Fruit fly (Drosophila melanogaster) Kc167 (cell line): Measurements from ENCODE around the gene CG1998.

Source experiments
- Myc ChIP-seq: fragments of >200 bp; optimal IDR thresholded peaks from 2 replicates; lab custom pipeline; 2017; ENCODE audit warnings: missing external identifiers
- Sin3A ChIP-seq: fragments of >200 bp; optimal IDR thresholded peaks from 2 replicates; lab custom pipeline; 2018; ENCODE audit warnings: missing external identifiers
- h ChIP-seq: fragments of >200 bp; optimal IDR thresholded peaks from 3 replicates; lab custom pipeline; 2018; ENCODE audit warnings: missing external identifiers
- insv ChIP-seq: fragments of >200 bp; optimal IDR thresholded peaks from 3 replicates; lab custom pipeline; 2018; ENCODE audit warnings: missing external identifiers
- psq ChIP-seq: fragments of >200 bp; optimal IDR thresholded peaks from 2 replicates; lab custom pipeline; 2017; ENCODE audit warnings: missing external identifiers
- ttk ChIP-seq: sonication (Bioruptor generic); optimal IDR thresholded peaks from 2 replicates; lab custom pipeline; 2017; ENCODE audit warnings: missing external identifiers

Gene CG1998

DNA sequence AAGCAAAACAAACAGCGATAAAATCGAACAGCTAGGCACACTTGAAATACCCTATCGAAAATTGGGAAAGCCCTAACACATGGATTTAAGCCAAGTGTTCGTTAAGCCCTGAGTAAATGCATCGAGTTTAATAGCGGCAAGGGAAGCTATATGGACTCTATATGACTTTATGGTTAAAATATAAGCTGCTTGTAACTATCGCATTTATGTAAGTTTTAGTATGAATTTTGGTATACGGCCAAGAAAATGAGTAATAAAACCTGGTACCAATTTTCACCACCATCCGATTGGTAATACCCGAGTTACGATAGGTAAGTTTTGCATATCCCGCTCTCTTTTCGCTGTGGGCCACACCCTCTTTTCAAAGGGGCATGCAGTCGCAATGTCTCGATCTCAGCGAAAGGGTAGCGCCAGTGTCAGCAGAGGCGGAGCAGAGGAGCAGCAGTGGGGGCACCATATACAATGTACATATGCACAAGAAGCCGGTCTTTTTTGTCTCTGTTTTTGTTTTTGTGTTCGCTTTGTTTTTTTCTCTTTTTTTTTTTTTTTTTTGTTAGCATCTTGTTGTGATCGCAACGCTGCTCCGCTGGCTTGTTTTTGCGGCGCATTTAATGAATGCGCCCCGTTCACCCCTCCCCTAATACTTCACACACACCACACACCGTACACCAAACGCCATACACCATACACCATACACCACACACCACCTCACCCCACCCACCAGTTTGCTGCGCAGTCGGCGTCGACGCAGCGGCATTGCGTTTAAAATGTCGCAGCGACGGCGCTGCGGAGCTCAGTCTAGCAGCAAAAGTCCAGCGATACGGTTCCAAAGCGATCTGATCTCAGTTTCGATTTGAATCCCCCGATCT lies 8.7 kb downstream of the CG1998 start, which contains the start of gene GstT4:
Gene GstT4 (plus strand): TSS at position 788 of the 869 bp plus-strand sequence.
- TF ChIP-seq Myc (lab: Kevin White, UChicago) (no peak), insv (no peak), Sin3A (lab: Kevin White, UChicago) (no peak), psq (lab: Kevin White, UChicago) (peak; percentile 73), h (no peak)

DNA sequence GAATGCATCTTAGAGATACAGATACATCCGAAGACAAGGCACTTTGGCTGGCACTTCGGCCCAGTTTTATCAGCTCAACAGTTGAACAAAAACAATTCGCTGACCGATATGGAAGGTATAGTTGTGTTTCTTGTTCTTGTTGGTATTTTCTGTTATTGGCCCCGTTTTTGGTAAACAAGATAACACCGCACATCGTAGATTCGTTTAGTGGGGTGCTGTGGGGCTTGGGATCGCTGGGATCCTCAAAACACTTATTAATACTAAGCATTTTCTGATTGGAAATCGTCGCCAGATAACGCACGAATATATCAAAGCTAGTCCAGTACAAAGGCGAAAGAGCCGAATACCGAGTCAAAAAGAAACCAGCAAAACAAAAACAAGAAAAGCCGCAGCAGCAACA lies 9.3 kb downstream of the CG1998 start:
- no peak for TF ChIP-seq Sin3A (lab: Kevin White, UChicago)
- TF ChIP-seq ttk, result no peak
- no peak for TF ChIP-seq psq (lab: Kevin White, UChicago)
- no peak for TF ChIP-seq Myc (lab: Kevin White, UChicago)
- no peak for TF ChIP-seq h
- no peak for TF ChIP-seq insv

DNA sequence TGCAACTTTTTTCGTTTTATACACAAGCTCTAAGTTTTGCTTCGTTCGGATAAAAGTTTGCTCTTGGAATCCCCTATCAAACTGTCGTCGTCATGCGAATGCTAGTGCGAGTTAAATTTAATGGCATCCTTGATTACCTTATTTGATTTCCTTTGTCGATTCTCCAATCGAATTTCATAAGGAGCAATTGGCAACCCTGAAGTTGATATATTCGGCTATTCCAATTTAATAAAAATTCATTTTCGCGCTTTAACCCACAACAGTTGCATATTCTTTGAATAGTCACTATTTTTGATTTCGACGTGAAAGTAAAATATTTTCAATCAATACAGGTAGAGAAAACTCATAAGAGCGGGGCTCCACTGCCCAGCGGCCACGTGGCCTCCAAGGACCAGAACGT lies 10.1 kb downstream of the CG1998 start, which contains the start of gene CG12725:
Gene CG12725 (minus strand): TSS at position 101 of the 400 bp plus-strand sequence.
- TF ChIP-seq insv, result no peak
- TF ChIP-seq Myc (lab: Kevin White, UChicago), result no peak
- TF ChIP-seq Sin3A (lab: Kevin White, UChicago), result no peak
- TF ChIP-seq ttk, result no peak
- TF ChIP-seq h, result no peak
- TF ChIP-seq psq (lab: Kevin White, UChicago), result no peak

DNA sequence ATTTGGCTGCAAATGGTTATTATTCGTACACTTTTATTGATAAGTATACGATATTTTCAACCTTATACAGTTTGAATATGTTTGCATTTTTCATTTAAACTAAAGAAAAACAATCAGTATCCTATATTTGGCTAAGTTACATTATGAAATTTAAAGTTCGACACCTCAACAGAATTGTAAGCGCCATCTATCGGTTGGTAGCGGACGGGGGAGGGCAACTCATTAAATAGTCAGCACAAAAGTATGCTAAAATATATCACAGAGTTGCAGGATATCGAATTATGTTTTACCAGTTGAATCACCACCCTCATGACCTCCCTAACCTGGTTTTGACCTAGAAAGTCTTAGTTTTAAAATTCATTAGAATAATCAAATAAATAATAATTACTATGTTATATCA lies 11.6 kb downstream of the CG1998 start:
- no peak for TF ChIP-seq psq (lab: Kevin White, UChicago)
- no peak for TF ChIP-seq h
- TF ChIP-seq Sin3A (lab: Kevin White, UChicago), result no peak
- TF ChIP-seq insv, result no peak
- TF ChIP-seq ttk, result no peak
- TF ChIP-seq Myc (lab: Kevin White, UChicago), result no peak

DNA sequence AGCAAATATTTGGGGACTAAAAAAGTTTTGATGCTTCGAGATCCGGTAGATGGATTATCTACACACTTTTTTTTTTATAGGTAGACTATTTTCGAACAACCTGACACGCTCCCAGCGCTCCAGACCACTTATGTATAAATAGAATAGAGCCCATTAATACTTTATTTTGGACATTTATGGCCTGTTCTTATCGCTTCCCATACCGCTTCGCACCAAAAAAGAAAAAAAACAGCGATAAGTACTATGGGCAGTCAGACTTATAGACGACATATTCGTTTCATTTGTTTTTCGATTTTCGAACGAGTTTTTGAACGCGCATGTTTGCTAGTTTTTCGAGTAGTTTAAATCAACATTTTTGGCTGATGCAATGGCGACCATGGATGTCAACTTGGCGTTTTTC lies 15.3 kb downstream of the CG1998 start:
- TF ChIP-seq insv (no peak), psq (lab: Kevin White, UChicago) (no peak), Myc (lab: Kevin White, UChicago) (no peak), ttk (no peak)

DNA sequence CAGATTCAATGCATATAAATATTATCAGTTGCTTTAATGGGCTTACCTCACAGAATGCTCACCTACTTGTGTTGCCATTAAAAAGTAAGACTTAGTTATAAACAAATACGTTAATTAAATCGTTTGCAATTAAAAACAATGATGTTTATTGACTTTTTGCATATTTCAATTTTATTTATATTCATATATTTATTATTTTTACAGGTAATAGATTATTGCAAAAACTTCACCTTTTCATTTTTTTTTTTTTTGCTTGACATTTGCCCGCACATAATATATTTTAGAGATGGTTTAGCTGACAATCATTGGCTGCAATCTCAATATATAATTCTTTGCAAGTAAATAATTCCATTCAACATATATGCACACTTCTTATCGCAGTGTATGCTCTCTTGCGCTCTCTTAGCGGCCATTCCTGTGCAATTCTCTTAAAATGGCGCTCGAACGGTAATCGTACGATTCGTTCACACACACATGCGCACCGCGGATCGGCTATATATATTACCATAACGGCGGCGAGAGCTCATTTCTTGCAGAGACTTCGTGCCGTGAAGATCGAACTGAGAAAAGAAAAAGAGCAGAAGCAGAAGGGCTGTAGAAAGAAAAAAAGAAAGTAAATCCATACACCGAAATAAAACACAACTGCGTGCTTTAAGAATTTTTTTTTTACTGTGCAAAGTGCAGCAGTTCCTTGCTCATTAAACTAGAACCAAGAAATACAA lies 16.3 kb downstream of the CG1998 start, which contains the start of gene Bcat:
Gene Bcat (plus strand): TSS at position 522 of the 722 bp plus-strand sequence.
- no peak for TF ChIP-seq insv
- no peak for TF ChIP-seq ttk
- no peak for TF ChIP-seq Sin3A (lab: Kevin White, UChicago)
- TF ChIP-seq Myc (lab: Kevin White, UChicago), result no peak
- no peak for TF ChIP-seq psq (lab: Kevin White, UChicago)
- no peak for TF ChIP-seq h

DNA sequence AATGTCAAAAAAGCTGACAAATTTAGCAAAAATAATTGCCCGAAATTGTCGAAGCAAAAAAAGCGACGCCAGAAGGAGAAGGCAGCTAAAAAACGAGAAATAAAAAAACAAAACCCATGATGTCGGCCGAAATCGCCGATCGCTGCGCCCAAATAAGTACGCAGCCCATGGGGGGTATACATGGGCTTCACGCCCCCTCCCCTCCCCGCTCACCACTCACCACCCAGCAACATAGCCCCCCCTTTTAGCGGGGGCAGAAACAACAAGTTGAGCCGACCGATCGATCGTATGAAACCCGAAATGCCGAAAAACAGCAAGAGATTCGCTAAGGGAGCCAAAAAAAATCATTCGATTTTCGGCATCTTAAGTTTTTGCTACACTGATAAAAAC lies 16.9 kb downstream of the CG1998 start:
- TF ChIP-seq ttk (no peak), psq (lab: Kevin White, UChicago) (no peak), Sin3A (lab: Kevin White, UChicago) (no peak), Myc (lab: Kevin White, UChicago) (no peak), insv (no peak), h (no peak)

DNA sequence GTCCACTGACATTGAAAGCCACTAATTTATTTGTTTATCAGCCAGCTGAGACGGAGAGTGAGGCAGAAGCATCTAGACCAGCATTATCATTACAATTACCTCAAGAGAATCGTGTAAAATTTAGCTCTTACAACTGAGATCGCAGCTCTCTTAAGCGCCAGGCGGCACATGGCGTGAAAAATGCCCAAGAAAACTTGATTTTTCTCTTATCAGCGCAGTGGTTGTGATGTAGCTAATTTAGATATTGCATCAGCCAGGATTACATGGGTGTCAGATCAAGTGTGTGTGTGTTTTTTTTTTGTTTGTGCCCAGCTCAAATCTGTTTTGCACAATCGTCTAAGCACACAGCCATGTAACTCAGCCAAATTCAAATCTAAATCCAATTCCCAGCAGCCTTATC lies 17.9 kb downstream of the CG1998 start:
- no peak for TF ChIP-seq psq (lab: Kevin White, UChicago)
- no peak for TF ChIP-seq ttk
- no peak for TF ChIP-seq Myc (lab: Kevin White, UChicago)
- TF ChIP-seq Sin3A (lab: Kevin White, UChicago), result no peak
- no peak for TF ChIP-seq insv
- no peak for TF ChIP-seq h

DNA sequence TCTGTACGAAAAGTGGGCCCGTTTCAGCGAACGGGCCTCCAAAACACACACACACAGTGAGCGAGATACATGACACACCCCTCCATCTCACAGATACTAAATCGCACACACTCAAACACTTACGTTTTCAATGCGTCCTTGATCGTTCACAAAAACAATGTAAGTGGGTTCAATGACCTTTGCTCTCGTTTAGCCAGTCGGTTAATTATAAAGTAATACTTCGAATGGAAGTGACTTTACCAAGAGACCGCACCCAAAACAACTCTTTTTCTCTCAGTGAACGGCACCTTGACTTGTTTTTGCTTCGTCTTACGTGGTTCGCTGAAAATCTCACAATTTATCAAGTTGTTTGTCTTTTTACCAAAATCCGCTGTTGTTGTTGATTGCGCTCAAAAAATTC lies 18.5 kb downstream of the CG1998 start:
- TF ChIP-seq Myc (lab: Kevin White, UChicago) (no peak), ttk (no peak), h (no peak), Sin3A (lab: Kevin White, UChicago) (no peak)

DNA sequence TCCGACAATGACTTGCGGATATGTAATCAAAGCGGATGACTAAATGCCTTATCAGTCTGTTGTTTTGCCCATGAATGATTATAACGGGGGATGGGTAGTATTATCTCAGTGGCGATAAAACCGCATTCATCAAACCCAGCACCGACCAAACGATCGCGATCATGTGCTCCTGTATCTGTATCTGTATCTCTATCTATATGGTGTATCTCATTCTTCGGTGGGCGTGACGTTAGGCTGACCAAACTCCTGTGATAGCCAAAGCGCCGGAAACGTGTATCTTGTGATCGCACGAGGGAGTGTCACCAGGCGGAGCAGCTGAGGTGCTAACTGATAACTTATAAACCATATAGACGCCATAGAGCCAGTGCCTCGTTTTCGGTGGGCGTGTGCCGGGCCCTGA lies 20.1 kb downstream of the CG1998 start:
- TF ChIP-seq h (no peak), Myc (lab: Kevin White, UChicago) (no peak), Sin3A (lab: Kevin White, UChicago) (no peak), psq (lab: Kevin White, UChicago) (no peak), ttk (no peak), insv (no peak)

DNA sequence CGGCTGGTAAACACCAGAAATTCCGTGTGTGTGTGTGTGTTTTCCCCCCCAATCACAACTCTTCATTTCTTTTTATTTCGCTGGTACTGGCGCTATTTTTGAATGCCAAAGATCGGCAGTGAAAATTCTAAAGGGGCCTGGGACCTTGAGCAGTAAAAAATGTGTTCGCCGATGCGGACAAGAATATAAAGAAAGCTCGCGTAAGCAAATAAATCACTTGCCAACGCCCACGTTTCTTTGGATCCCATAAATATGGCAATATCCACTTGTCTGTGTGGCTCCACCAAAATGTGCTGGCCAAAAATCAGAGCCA lies 20.9 kb downstream of the CG1998 start:
- no peak for TF ChIP-seq Myc (lab: Kevin White, UChicago)
- TF ChIP-seq insv, result no peak

DNA sequence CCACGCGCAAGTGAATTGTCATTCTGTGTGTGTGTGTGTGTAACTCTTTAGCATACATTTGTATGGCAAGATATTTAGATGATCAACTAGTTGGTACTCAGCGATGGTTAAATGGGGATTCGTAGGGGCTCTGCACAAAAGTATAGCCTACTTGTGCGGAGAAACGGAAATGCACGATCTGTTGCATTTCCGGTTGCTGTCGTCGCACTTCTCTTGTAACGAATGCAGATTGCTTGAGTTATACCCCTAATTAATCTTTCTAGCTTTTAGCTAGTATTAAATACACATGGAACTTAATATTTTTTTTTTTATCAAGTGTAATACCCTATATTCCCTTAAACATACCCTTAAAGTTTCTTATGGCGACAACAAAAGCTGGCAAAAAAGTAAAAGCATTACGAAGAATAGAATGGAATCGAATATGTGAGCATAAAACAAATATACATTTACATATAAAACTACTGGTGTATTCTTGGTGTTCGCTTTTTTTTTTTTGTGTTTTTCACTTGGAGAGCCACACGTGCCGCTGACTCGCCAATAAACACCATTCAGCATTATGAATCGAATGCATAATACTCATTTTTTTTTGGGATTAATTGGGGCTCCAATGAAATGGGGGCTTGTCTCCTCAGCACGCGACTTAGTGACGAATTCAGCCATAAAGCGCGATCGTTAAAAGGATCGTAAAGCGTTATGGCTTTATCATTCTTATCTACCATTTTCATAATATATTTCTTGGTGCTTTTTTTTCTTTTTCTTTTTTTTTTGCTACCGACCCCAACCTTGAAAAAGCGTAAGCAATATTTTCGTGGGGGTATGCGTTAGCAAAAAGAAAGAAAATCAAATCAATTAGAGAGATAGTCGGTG lies 21.5 kb downstream of the CG1998 start:
- TF ChIP-seq psq (lab: Kevin White, UChicago), result no peak
